Fruit fly (Drosophila melanogaster) whole organism, prepupa: ENCODE measurements around the gene meso18E.

Source experiments
- Blimp-1 ChIP-seq: fragments of 200-800 bp; sonication (Bioruptor generic); optimal IDR thresholded peaks from 3 replicates; lab custom pipeline; 2017; ENCODE audit warnings: missing biosample characterization, missing genetic modification characterization, mild to moderate bottlenecking, moderate library complexity, missing genetic modification reagents
- CG3032 ChIP-seq: fragments of 200-800 bp; optimal IDR thresholded peaks from 2 replicates; lab custom pipeline; 2019; ENCODE audit warnings: missing biosample characterization, mild to moderate bottlenecking, missing genetic modification characterization, moderate library complexity
- CG6276 ChIP-seq: fragments of 200-800 bp; sonication (Bioruptor generic); optimal IDR thresholded peaks from 2 replicates; lab custom pipeline; 2017; ENCODE audit warnings: missing biosample characterization, mild to moderate bottlenecking, missing genetic modification characterization
- Hr38 ChIP-seq: sonication (Bioruptor generic); optimal IDR thresholded peaks from 2 replicates; lab custom pipeline; 2016; ENCODE audit warnings: missing biosample characterization, missing genetic modification characterization
- Sox102F ChIP-seq: fragments of 200-800 bp; sonication (Bioruptor generic); optimal IDR thresholded peaks from 2 replicates; lab custom pipeline; 2016; ENCODE audit warnings: missing biosample characterization, mild to moderate bottlenecking, missing genetic modification characterization
- svp ChIP-seq: fragments of 200-800 bp; sonication (Bioruptor generic); peaks from one replicate; lab custom pipeline; 2016; ENCODE audit warnings: missing biosample characterization, missing genetic modification characterization

- TF ChIP-seq CG3032 (tag; lab: Kevin White, UChicago) (no peak), Hr38 (no peak), svp (peak; percentile 73), Blimp-1 (GFP tag; lab: Kevin White, UChicago) (no peak), Sox102F (no peak), CG6276 (no peak)
These were observed 41.3 kb upstream of the meso18E start for dm6 chrX:19754152-19754579.
